Worm (Caenorhabditis elegans) whole organism, midembryonic: ENCODE data around the gene jmjd-1.2.

Source experiments
- T22C8.4 ChIP-seq: fragments of 200-800 bp; sonication (Bioruptor generic); IDR thresholded peaks from 2 replicates; pipeline ENCODE4 v1.3.6; 2022; ENCODE audit warnings: missing genetic modification characterization, missing compliant biosample characterization
- cog-1 ChIP-seq: sonication (generic microtip); optimal IDR thresholded peaks from 2 replicates; lab custom pipeline; 2016; ENCODE audit warnings: missing genetic modification characterization, missing compliant biosample characterization
- flt-1 ChIP-seq: fragments of 200-800 bp; sonication (Bioruptor generic); IDR thresholded peaks from 2 replicates; pipeline ENCODE4 v1.3.6; 2022; ENCODE audit warnings: missing genetic modification characterization, missing compliant biosample characterization
- tab-1 ChIP-seq: fragments of 200-800 bp; sonication (Bioruptor generic); IDR thresholded peaks from 2 replicates; pipeline ENCODE4 v1.3.6; 2022; ENCODE audit warnings: missing genetic modification characterization, missing compliant biosample characterization
- ztf-23 ChIP-seq: fragments of 200-800 bp; sonication (Bioruptor generic); IDR thresholded peaks from 2 replicates; pipeline ENCODE4 v1.3.6; 2022; ENCODE audit warnings: missing genetic modification reagents, missing genetic modification characterization, missing compliant biosample characterization
- ztf-29 ChIP-seq: fragments of 200-800 bp; sonication (Bioruptor generic); IDR thresholded peaks from 2 replicates; pipeline ENCODE4 v1.3.6; 2022; ENCODE audit warnings: missing genetic modification reagents, missing genetic modification characterization, missing compliant biosample characterization

DNA sequence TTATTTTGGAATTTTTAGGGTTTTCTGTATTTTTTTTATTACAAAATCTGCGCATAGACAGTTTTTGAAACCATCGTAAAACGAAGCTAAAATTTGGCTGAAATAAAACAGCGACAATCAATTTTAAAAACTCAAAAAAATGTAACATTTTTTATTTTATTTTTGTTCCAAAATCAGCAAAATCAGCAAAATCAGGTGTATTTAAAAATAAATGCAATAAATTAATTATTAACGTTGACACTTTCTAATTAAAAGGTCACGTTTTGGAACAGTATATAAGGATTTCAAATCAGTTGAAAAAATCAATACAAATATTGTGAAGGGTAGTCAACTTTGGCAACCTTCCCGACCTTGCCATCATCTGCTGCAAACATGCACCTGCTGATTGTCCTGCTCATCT, 27.4 kb upstream of the jmjd-1.2 start, which contains the start of gene R105.1:
- TF ChIP-seq flt-1 (GFP tag; lab: Robert Waterston, UW) = no peak
- TF ChIP-seq T22C8.4 = no peak
- TF ChIP-seq ztf-29 = no peak
- no peak for TF ChIP-seq ztf-23 (GFP tag; lab: Robert Waterston, UW)
- TF ChIP-seq tab-1 (GFP tag; lab: Robert Waterston, UW) = no peak
- TF ChIP-seq cog-1 (tag; lab: Kevin White, UChicago) = no peak
